Fruit fly (Drosophila melanogaster) whole organism, embryonic: ENCODE data around the gene Atg2.

Experiments used
- CG12299 ChIP-seq: fragments of 200-800 bp; sonication (Bioruptor generic); optimal IDR thresholded peaks from 2 replicates; lab custom pipeline; 2018; ENCODE audit warnings: missing biosample characterization, mild to moderate bottlenecking, missing genetic modification characterization
- CG12391 ChIP-seq: fragments of 200-800 bp; sonication (Bioruptor generic); optimal IDR thresholded peaks from 3 replicates; lab custom pipeline; 2018; ENCODE audit warnings: missing biosample characterization, mild to moderate bottlenecking, missing genetic modification characterization, moderate library complexity
- CG12769 ChIP-seq: fragments of 200-800 bp; sonication (Bioruptor generic); optimal IDR thresholded peaks from 2 replicates; lab custom pipeline; 2019; ENCODE audit warnings: missing biosample characterization, mild to moderate bottlenecking, missing genetic modification characterization, moderate library complexity
- CG13775 ChIP-seq: fragments of 200-800 bp; sonication (Bioruptor generic); optimal IDR thresholded peaks from 3 replicates; lab custom pipeline; 2017; ENCODE audit warnings: missing biosample characterization, mild to moderate bottlenecking, missing genetic modification characterization
- CG13894 ChIP-seq: fragments of 200-800 bp; sonication (Bioruptor generic); optimal IDR thresholded peaks from 3 replicates; lab custom pipeline; 2018; ENCODE audit warnings: missing biosample characterization, mild to moderate bottlenecking, missing genetic modification characterization, moderate library complexity
- CG14667 ChIP-seq: fragments of 200-800 bp; sonication (Bioruptor generic); IDR thresholded peaks from 2 replicates; pipeline ENCODE4 v1.3.6; 2022; ENCODE audit warnings: missing biosample characterization, missing genetic modification characterization
- CG15601 ChIP-seq: fragments of 200-800 bp; sonication (Bioruptor generic); optimal IDR thresholded peaks from 3 replicates; lab custom pipeline; 2019; ENCODE audit warnings: missing biosample characterization, mild to moderate bottlenecking, missing genetic modification characterization, moderate library complexity
- CG1647 ChIP-seq: fragments of 200-800 bp; sonication (Bioruptor generic); optimal IDR thresholded peaks from 3 replicates; lab custom pipeline; 2016; ENCODE audit warnings: missing biosample characterization, missing genetic modification characterization
- CG16779 ChIP-seq: fragments of 200-800 bp; sonication (Bioruptor generic); IDR thresholded peaks from 2 replicates; pipeline ENCODE4 v1.3.6; 2022; ENCODE audit warnings: missing biosample characterization, missing genetic modification characterization
- CG17361 ChIP-seq: fragments of 200-800 bp; sonication (Bioruptor generic); IDR thresholded peaks from 3 replicates; pipeline ENCODE4 v1.3.6; 2022; ENCODE audit warnings: missing biosample characterization, missing genetic modification characterization
- CG18011 ChIP-seq: fragments of 200-800 bp; sonication (Bioruptor generic); optimal IDR thresholded peaks from 2 replicates; lab custom pipeline; 2017; ENCODE audit warnings: missing biosample characterization, missing genetic modification characterization, mild to moderate bottlenecking, moderate library complexity, missing genotype
- CG30020 ChIP-seq: fragments of 200-800 bp; optimal IDR thresholded peaks from 2 replicates; lab custom pipeline; 2019; ENCODE audit warnings: missing biosample characterization, mild to moderate bottlenecking, missing genetic modification characterization, moderate library complexity
- CG31365 ChIP-seq: fragments of 200-800 bp; sonication (Bioruptor generic); optimal IDR thresholded peaks from 2 replicates; lab custom pipeline; 2018; ENCODE audit warnings: missing biosample characterization, mild to moderate bottlenecking, missing genetic modification characterization
- CG33213 ChIP-seq: fragments of 200-800 bp; sonication (Bioruptor generic); optimal IDR thresholded peaks from 3 replicates; lab custom pipeline; 2016; ENCODE audit warnings: missing biosample characterization, missing genetic modification characterization
- CG34422 ChIP-seq: fragments of 200-800 bp; sonication (Bioruptor generic); IDR thresholded peaks from 3 replicates; pipeline ENCODE4 v1.3.6; 2022; ENCODE audit warnings: missing biosample characterization, missing genetic modification characterization
- CG6175 ChIP-seq: fragments of 200-800 bp; sonication (Bioruptor generic); IDR thresholded peaks from 3 replicates; pipeline ENCODE4 v1.3.6; 2022; ENCODE audit warnings: missing biosample characterization, missing genetic modification characterization
- CG6765 ChIP-seq: fragments of 200-800 bp; sonication (Bioruptor generic); optimal IDR thresholded peaks from 3 replicates; lab custom pipeline; 2017; ENCODE audit warnings: missing biosample characterization, mild to moderate bottlenecking, missing genetic modification characterization
- CkIIα-i1 ChIP-seq: fragments of 200-800 bp; sonication (Bioruptor generic); IDR thresholded peaks from 2 replicates; pipeline ENCODE4 v1.3.6; 2022; ENCODE audit warnings: missing biosample characterization, missing genetic modification characterization
- CrebB ChIP-seq: fragments of 200-800 bp; sonication (Bioruptor generic); optimal IDR thresholded peaks from 3 replicates; lab custom pipeline; 2018; ENCODE audit warnings: missing biosample characterization, mild to moderate bottlenecking, missing genetic modification characterization
- D19A ChIP-seq: fragments of 200-800 bp; optimal IDR thresholded peaks from 3 replicates; lab custom pipeline; 2019; ENCODE audit warnings: missing biosample characterization, mild to moderate bottlenecking, missing genetic modification characterization, moderate library complexity
- Deaf1 ChIP-seq: fragments of 200-800 bp; optimal IDR thresholded peaks from 3 replicates; lab custom pipeline; 2019; ENCODE audit warnings: missing biosample characterization, mild to moderate bottlenecking, missing genetic modification characterization, moderate library complexity
- Dp ChIP-seq: fragments of 200-800 bp; sonication (Bioruptor generic); optimal IDR thresholded peaks from 2 replicates; lab custom pipeline; 2018; ENCODE audit warnings: missing biosample characterization, mild to moderate bottlenecking, missing genetic modification characterization, moderate library complexity
- Drgx ChIP-seq: fragments of 200-800 bp; sonication (Bioruptor generic); IDR thresholded peaks from 2 replicates; pipeline ENCODE4 v1.3.6; 2022; ENCODE audit warnings: missing biosample characterization, missing genetic modification characterization
- ERR ChIP-seq: fragments of 200-800 bp; sonication (Bioruptor generic); optimal IDR thresholded peaks from 2 replicates; lab custom pipeline; 2016; ENCODE audit warnings: missing biosample characterization, missing genetic modification characterization
- Hand ChIP-seq: fragments of 200-800 bp; sonication (Bioruptor generic); optimal IDR thresholded peaks from 2 replicates; lab custom pipeline; 2017; ENCODE audit warnings: mild to moderate bottlenecking, missing biosample characterization, missing genetic modification reagents, missing genetic modification characterization
- Hr3 ChIP-seq: fragments of 200-800 bp; sonication (Bioruptor generic); optimal IDR thresholded peaks from 3 replicates; lab custom pipeline; 2016; ENCODE audit warnings: missing biosample characterization, missing genetic modification characterization
- Lim3 ChIP-seq: fragments of 200-800 bp; sonication (Bioruptor generic); IDR thresholded peaks from 2 replicates; pipeline ENCODE4 v1.3.6; 2022; ENCODE audit warnings: missing biosample characterization, missing genetic modification characterization
- MBD-R2 ChIP-seq: fragments of 200-800 bp; sonication (Bioruptor generic); IDR thresholded peaks from 2 replicates; pipeline ENCODE4 v1.3.6; 2022; ENCODE audit warnings: missing biosample characterization, missing genetic modification characterization
- Nf-YA ChIP-seq: fragments of 200-800 bp; sonication (Bioruptor generic); IDR thresholded peaks from 2 replicates; pipeline ENCODE4 v1.3.6; 2022; ENCODE audit warnings: missing biosample characterization, missing genetic modification characterization
- Rfx ChIP-seq: fragments of 200-800 bp; sonication (Bioruptor generic); IDR thresholded peaks from 2 replicates; pipeline ENCODE4 v1.3.6; 2022; ENCODE audit warnings: missing biosample characterization, missing genetic modification characterization
- Ssrp ChIP-seq: fragments of 200-800 bp; sonication (Bioruptor generic); optimal IDR thresholded peaks from 2 replicates; lab custom pipeline; 2018; ENCODE audit warnings: missing biosample characterization, mild to moderate bottlenecking, missing genetic modification characterization, moderate library complexity
- Tbp ChIP-seq: fragments of >200 bp; optimal IDR thresholded peaks from 2 replicates; lab custom pipeline; 2018; ENCODE audit warnings: missing biosample characterization, missing genetic modification characterization
- ac ChIP-seq: fragments of 200-800 bp; sonication (Bioruptor generic); optimal IDR thresholded peaks from 3 replicates; lab custom pipeline; 2017; ENCODE audit warnings: missing biosample characterization, mild to moderate bottlenecking, missing genetic modification characterization
- aop ChIP-seq: fragments of 200-800 bp; sonication (Bioruptor generic); IDR thresholded peaks from 2 replicates; pipeline ENCODE4 v1.3.6; 2022; ENCODE audit warnings: missing biosample characterization, missing genetic modification characterization
- ap ChIP-seq: fragments of 200-800 bp; sonication (Bioruptor generic); IDR thresholded peaks from 2 replicates; pipeline ENCODE4 v1.3.6; 2022; ENCODE audit warnings: missing biosample characterization, missing genetic modification characterization
- br ChIP-seq: fragments of >200 bp; optimal IDR thresholded peaks from 2 replicates; lab custom pipeline; 2017
- cg ChIP-seq: fragments of 200-800 bp; sonication (Bioruptor generic); optimal IDR thresholded peaks from 3 replicates; lab custom pipeline; 2019; ENCODE audit warnings: missing biosample characterization, mild to moderate bottlenecking, missing genetic modification characterization, moderate library complexity
- chm ChIP-seq: fragments of 200-800 bp; sonication (Bioruptor generic); IDR thresholded peaks from 2 replicates; pipeline ENCODE4 v1.3.6; 2022; ENCODE audit warnings: missing biosample characterization, missing genetic modification characterization
- dimm ChIP-seq: fragments of 200-800 bp; sonication (Bioruptor generic); IDR thresholded peaks from 2 replicates; pipeline ENCODE4 v1.3.6; 2022; ENCODE audit warnings: missing biosample characterization, missing genetic modification characterization
- gfzf ChIP-seq: fragments of 200-800 bp; sonication (Bioruptor generic); optimal IDR thresholded peaks from 2 replicates; lab custom pipeline; 2016; ENCODE audit warnings: missing biosample characterization, mild to moderate bottlenecking, missing genetic modification characterization, moderate library complexity
- grau ChIP-seq: fragments of 200-800 bp; optimal IDR thresholded peaks from 3 replicates; lab custom pipeline; 2019; ENCODE audit warnings: missing biosample characterization, mild to moderate bottlenecking, missing genetic modification characterization, moderate library complexity
- grn ChIP-seq: fragments of 200-800 bp; sonication (Bioruptor generic); optimal IDR thresholded peaks from 3 replicates; lab custom pipeline; 2017; ENCODE audit warnings: missing biosample characterization, missing genetic modification characterization
- gsb-n ChIP-seq: fragments of 200-800 bp; sonication (Bioruptor generic); optimal IDR thresholded peaks from 3 replicates; lab custom pipeline; 2018; ENCODE audit warnings: missing biosample characterization, mild to moderate bottlenecking, missing genetic modification characterization
- h ChIP-seq: fragments of >200 bp; optimal IDR thresholded peaks from 2 replicates; lab custom pipeline; 2017
- klu ChIP-seq: fragments of 200-800 bp; sonication (Bioruptor generic); IDR thresholded peaks from 2 replicates; pipeline ENCODE4 v1.3.6; 2022; ENCODE audit warnings: missing biosample characterization, missing genetic modification characterization
- lola ChIP-seq, 3 experiments: fragments of >200 bp in 2 of 3; fragments of 200-800 bp in 1 of 3; sonication (Bioruptor generic) in 1 of 3; optimal IDR thresholded peaks; 2 replicates each; lab custom pipeline; 2017 to 2019; ENCODE audit warnings: missing biosample characterization in 3 of 3, missing genetic modification characterization in 3 of 3, mild to moderate bottlenecking in 1 of 3, moderate library complexity in 1 of 3
- nau ChIP-seq: fragments of 200-800 bp; sonication (Bioruptor generic); optimal IDR thresholded peaks from 3 replicates; lab custom pipeline; 2017; ENCODE audit warnings: missing biosample characterization, mild to moderate bottlenecking, missing genetic modification characterization, missing genetic modification reagents
- pzg ChIP-seq: fragments of 200-800 bp; sonication (Bioruptor generic); optimal IDR thresholded peaks from 3 replicates; lab custom pipeline; 2018; ENCODE audit warnings: missing biosample characterization, mild to moderate bottlenecking, missing genetic modification characterization, moderate library complexity
- sens-2 ChIP-seq: fragments of 200-800 bp; sonication (Bioruptor generic); IDR thresholded peaks from 2 replicates; pipeline ENCODE4 v1.3.6; 2022; ENCODE audit warnings: missing biosample characterization, missing genetic modification characterization
- sna ChIP-seq: fragments of 200-800 bp; sonication (Bioruptor generic); IDR thresholded peaks from 2 replicates; pipeline ENCODE4 v1.3.6; 2022; ENCODE audit warnings: missing biosample characterization, missing genetic modification characterization; ENCODE audit not compliant: partially characterized antibody
- tio ChIP-seq: fragments of 200-800 bp; sonication (Bioruptor generic); optimal IDR thresholded peaks from 2 replicates; lab custom pipeline; 2017; ENCODE audit warnings: missing biosample characterization, missing genetic modification characterization, inconsistent platforms
- unpg ChIP-seq: fragments of 200-800 bp; sonication (Bioruptor generic); optimal IDR thresholded peaks from 3 replicates; lab custom pipeline; 2018; ENCODE audit warnings: missing biosample characterization, mild to moderate bottlenecking, missing genetic modification characterization, moderate library complexity

The Atg2 gene

DNA sequence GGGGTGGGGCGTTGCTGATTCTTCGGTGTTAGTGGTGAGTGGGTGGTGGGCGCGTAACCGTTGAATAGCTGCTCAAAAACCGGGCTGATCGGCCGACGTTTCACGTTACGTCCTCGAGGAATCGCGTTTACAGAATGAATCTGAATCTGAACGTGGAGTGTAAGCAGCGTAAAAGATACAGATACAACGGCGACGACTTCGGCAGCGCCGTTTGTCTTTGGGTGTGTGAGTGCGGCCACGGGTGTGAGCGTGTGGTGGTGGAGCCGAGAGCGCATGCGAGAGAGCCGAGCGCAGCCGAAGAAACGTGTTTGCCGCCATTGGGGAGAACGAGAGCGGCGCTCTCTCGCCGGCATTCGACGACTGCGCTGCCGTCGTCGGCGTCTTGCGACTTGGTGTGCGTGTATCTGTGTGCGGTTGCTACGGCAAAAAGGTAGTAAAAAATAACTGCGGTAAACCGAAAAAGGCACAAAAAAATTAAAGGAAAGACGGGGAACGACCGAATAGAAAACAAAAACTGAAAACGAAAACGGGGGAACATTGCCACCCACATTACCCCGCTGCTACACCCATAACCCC lies 46.9 kb downstream of the Atg2 start (continued):
- TF ChIP-seq aop (GFP tag; lab: Robert Waterston, UW) (no peak), lola (GFP tag; optimal IDR thresholded peaks at IDR 0.05; lab: Kevin White, UChicago) (no peak), klu (GFP tag; lab: Robert Waterston, UW) (no peak), chm (GFP tag; lab: Robert Waterston, UW) (no peak; the same call in 1 of the 2 replicates), gsb-n (tag; lab: Kevin White, UChicago) (peak; percentile 28), CG16779 (GFP tag; lab: Robert Waterston, UW) (no peak), grn (GFP tag; lab: Kevin White, UChicago) (peak; percentile 20), ac (GFP tag; lab: Kevin White, UChicago) (no peak), tio (no peak), CG31365 (no peak), dimm (GFP tag; lab: Robert Waterston, UW) (no peak), unpg (GFP tag; lab: Kevin White, UChicago) (peak; percentile 15), Tbp (no peak), CG14667 (GFP tag; lab: Robert Waterston, UW) (no peak), cg (GFP tag; lab: Kevin White, UChicago) (peak; percentile 98), CG13894 (tag; lab: Kevin White, UChicago) (peak; percentile 73), Rfx (GFP tag; lab: Robert Waterston, UW) (peak; percentile 47; the same call in 1 of the 2 replicates), CG34422 (GFP tag; lab: Robert Waterston, UW) (no peak; the same call in 2 of the 3 replicates), grau (tag; lab: Kevin White, UChicago) (peak; percentile 13), br (no peak), CG12769 (peak; percentile 62), CG18011 (GFP tag; lab: Kevin White, UChicago) (peak; percentile 3), Lim3 (GFP tag; lab: Robert Waterston, UW) (no peak), ERR (GFP tag; lab: Kevin White, UChicago) (no peak), D19A (tag; lab: Kevin White, UChicago) (peak; percentile 48), CG12391 (tag; lab: Kevin White, UChicago) (peak; percentile 8), ap (GFP tag; lab: Robert Waterston, UW) (no peak), gfzf (GFP tag; lab: Kevin White, UChicago) (no peak), Hr3 (GFP tag; lab: Kevin White, UChicago) (no peak), CkIIα-i1 (GFP tag; lab: Robert Waterston, UW) (no peak), h (no peak), CG13775 (no peak), CG1647 (GFP tag; lab: Kevin White, UChicago) (no peak), CG30020 (tag; lab: Kevin White, UChicago) (no peak), CG15601 (tag; lab: Kevin White, UChicago) (no peak), Drgx (peak; percentile 84), pzg (no peak), CG17361 (GFP tag; lab: Robert Waterston, UW) (no peak), Hand (GFP tag; lab: Kevin White, UChicago) (peak; percentile 46), CrebB (no peak), CG12299 (tag; lab: Kevin White, UChicago) (no peak), sens-2 (GFP tag; lab: Robert Waterston, UW) (peak; percentile 67), Dp (GFP tag; lab: Kevin White, UChicago) (no peak), nau (GFP tag; lab: Kevin White, UChicago) (peak; percentile 39), sna (peak; percentile 64), Deaf1 (tag; lab: Kevin White, UChicago) (peak; percentile 99), CG6765 (GFP tag; lab: Kevin White, UChicago) (peak; percentile 54), Nf-YA (no peak), Ssrp (tag; lab: Kevin White, UChicago) (no peak), CG33213 (no peak), CG6175 (GFP tag; lab: Robert Waterston, UW) (no peak; the same call in 2 of the 3 replicates), MBD-R2 (GFP tag; lab: Robert Waterston, UW) (no peak)
